Fruit fly (Drosophila melanogaster) whole organism, embryonic: Measurements from ENCODE around the gene CG45218.
A peak's percentile ranks its signal among the peaks of the same experiment; 100 is the strongest.

Experiments
- Awh ChIP-seq: fragments of 200-800 bp; sonication (Bioruptor generic); IDR thresholded peaks from 2 replicates; pipeline ENCODE4, ENCODE4 v1.3.6; 2022; ENCODE audit warnings: missing biosample characterization, missing genetic modification characterization
- Bgb ChIP-seq: fragments of 200-800 bp; sonication (Bioruptor generic); IDR thresholded peaks from 2 replicates; pipeline ENCODE4 v1.3.6; 2022; ENCODE audit warnings: missing biosample characterization, missing genetic modification characterization; ENCODE audit not compliant: partially characterized antibody
- CG12155 ChIP-seq: fragments of 200-800 bp; sonication (Bioruptor generic); optimal IDR thresholded peaks from 3 replicates; lab custom pipeline; 2016; ENCODE audit warnings: missing biosample characterization, missing genetic modification characterization
- CG12236 ChIP-seq: fragments of 200-800 bp; sonication (Bioruptor generic); optimal IDR thresholded peaks from 2 replicates; lab custom pipeline; 2016; ENCODE audit warnings: missing biosample characterization, missing genetic modification characterization
- CG1233 ChIP-seq: fragments of 200-800 bp; sonication (Bioruptor generic); optimal IDR thresholded peaks from 4 replicates; lab custom pipeline; 2018; ENCODE audit warnings: missing biosample characterization, mild to moderate bottlenecking, missing genetic modification characterization
- CG12744 ChIP-seq: fragments of 200-800 bp; sonication (Bioruptor generic); optimal IDR thresholded peaks from 2 replicates; lab custom pipeline; 2016; ENCODE audit warnings: missing biosample characterization, missing genetic modification characterization
- CG12942 ChIP-seq: fragments of 200-800 bp; sonication (Bioruptor generic); optimal IDR thresholded peaks from 3 replicates; lab custom pipeline; 2016; ENCODE audit warnings: missing biosample characterization, missing genetic modification characterization
- CG13123 ChIP-seq: fragments of 200-800 bp; sonication (Bioruptor generic); optimal IDR thresholded peaks from 2 replicates; lab custom pipeline; 2016; ENCODE audit warnings: missing biosample characterization, missing genetic modification characterization
- CG14860 ChIP-seq: fragments of 200-800 bp; sonication (Bioruptor generic); IDR thresholded peaks from 3 replicates; pipeline ENCODE4 v1.3.6; 2022; ENCODE audit warnings: missing biosample characterization, missing genetic modification characterization; ENCODE audit not compliant: partially characterized antibody
- CG1647 ChIP-seq: fragments of 200-800 bp; sonication (Bioruptor generic); optimal IDR thresholded peaks from 3 replicates; lab custom pipeline; 2016; ENCODE audit warnings: missing biosample characterization, missing genetic modification characterization
- CG17912 ChIP-seq: fragments of 200-800 bp; sonication (Bioruptor generic); optimal IDR thresholded peaks from 2 replicates; lab custom pipeline; 2018; ENCODE audit warnings: missing biosample characterization, mild to moderate bottlenecking, missing genetic modification characterization
- CG18262 ChIP-seq: fragments of 200-800 bp; optimal IDR thresholded peaks from 3 replicates; lab custom pipeline; 2019; ENCODE audit warnings: missing biosample characterization, mild to moderate bottlenecking, missing genetic modification characterization, moderate library complexity
- CG2129 ChIP-seq: fragments of 200-800 bp; sonication (Bioruptor generic); IDR thresholded peaks from 2 replicates; pipeline ENCODE4 v1.3.6; 2022; ENCODE audit warnings: missing biosample characterization, missing genetic modification characterization; ENCODE audit not compliant: partially characterized antibody
- CG2889 ChIP-seq: fragments of 200-800 bp; sonication (Bioruptor generic); IDR thresholded peaks from 3 replicates; pipeline ENCODE4 v1.3.6; 2022; ENCODE audit warnings: missing biosample characterization, missing genetic modification characterization
- CG30403 ChIP-seq: fragments of 200-800 bp; sonication (Bioruptor generic); optimal IDR thresholded peaks from 3 replicates; lab custom pipeline; 2016; ENCODE audit warnings: missing biosample characterization, missing genetic modification characterization
- CG33557 ChIP-seq: fragments of 200-800 bp; sonication (Bioruptor generic); optimal IDR thresholded peaks from 2 replicates; lab custom pipeline; 2019; ENCODE audit warnings: missing biosample characterization, mild to moderate bottlenecking, missing genetic modification characterization, moderate library complexity
- CG42726 ChIP-seq: fragments of 200-800 bp; sonication (Bioruptor generic); IDR thresholded peaks from 2 replicates; pipeline ENCODE4 v1.3.6; 2022; ENCODE audit warnings: missing biosample characterization, missing genetic modification characterization; ENCODE audit not compliant: partially characterized antibody
- CG5245 ChIP-seq: fragments of 200-800 bp; sonication (Bioruptor generic); optimal IDR thresholded peaks from 3 replicates; lab custom pipeline; 2016; ENCODE audit warnings: missing biosample characterization, missing genetic modification characterization
- CG6175 ChIP-seq: fragments of 200-800 bp; sonication (Bioruptor generic); IDR thresholded peaks from 3 replicates; pipeline ENCODE4 v1.3.6; 2022; ENCODE audit warnings: missing biosample characterization, missing genetic modification characterization
- CG6254 ChIP-seq: fragments of 200-800 bp; sonication (Bioruptor generic); optimal IDR thresholded peaks from 3 replicates; lab custom pipeline; 2017; ENCODE audit warnings: mild to moderate bottlenecking, missing biosample characterization, missing genetic modification reagents, missing genetic modification characterization
- CG9817 ChIP-seq: fragments of 200-800 bp; sonication (Bioruptor generic); optimal IDR thresholded peaks from 2 replicates; lab custom pipeline; 2018; ENCODE audit warnings: missing biosample characterization, mild to moderate bottlenecking, missing genetic modification characterization, moderate library complexity
- Elba2 ChIP-seq: fragments of 200-800 bp; sonication (Bioruptor generic); optimal IDR thresholded peaks from 3 replicates; lab custom pipeline; 2016; ENCODE audit warnings: missing biosample characterization, missing genetic modification characterization
- Hey ChIP-seq: fragments of 200-800 bp; sonication (Bioruptor generic); optimal IDR thresholded peaks from 3 replicates; lab custom pipeline; 2018; ENCODE audit warnings: missing biosample characterization, mild to moderate bottlenecking, missing genetic modification characterization
- Max ChIP-seq: fragments of 200-800 bp; sonication (Bioruptor generic); optimal IDR thresholded peaks from 2 replicates; lab custom pipeline; 2016; ENCODE audit warnings: missing biosample characterization, mild to moderate bottlenecking, missing genetic modification characterization
- Meics ChIP-seq: fragments of 200-800 bp; sonication (Bioruptor generic); optimal IDR thresholded peaks from 2 replicates; lab custom pipeline; 2017; ENCODE audit warnings: missing biosample characterization, mild to moderate bottlenecking, missing genetic modification characterization
- NFAT ChIP-seq: fragments of 200-800 bp; sonication (Bioruptor generic); IDR thresholded peaks from 2 replicates; pipeline ENCODE4 v1.3.6; 2022; ENCODE audit warnings: missing biosample characterization, missing genetic modification characterization
- Nf-YB ChIP-seq: fragments of 200-800 bp; sonication (Bioruptor generic); optimal IDR thresholded peaks from 3 replicates; lab custom pipeline; 2019; ENCODE audit warnings: missing biosample characterization, mild to moderate bottlenecking, missing genetic modification characterization, moderate library complexity
- Oaz ChIP-seq: fragments of 200-800 bp; sonication (Bioruptor generic); IDR thresholded peaks from 2 replicates; pipeline ENCODE4 v1.3.6; 2022; ENCODE audit warnings: missing biosample characterization, missing genetic modification characterization
- Rfx ChIP-seq: fragments of 200-800 bp; sonication (Bioruptor generic); IDR thresholded peaks from 2 replicates; pipeline ENCODE4 v1.3.6; 2022; ENCODE audit warnings: missing biosample characterization, missing genetic modification characterization
- Scr ChIP-seq: fragments of 200-800 bp; sonication (Bioruptor generic); IDR thresholded peaks from 2 replicates; pipeline ENCODE4 v1.3.6; 2022; ENCODE audit warnings: missing biosample characterization, missing genetic modification characterization; ENCODE audit not compliant: partially characterized antibody
- ash1 ChIP-seq: fragments of 200-800 bp; sonication (Bioruptor generic); optimal IDR thresholded peaks from 2 replicates; lab custom pipeline; 2018; ENCODE audit warnings: missing biosample characterization, mild to moderate bottlenecking, missing genetic modification characterization
- bcd ChIP-seq: fragments of 200-800 bp; sonication (Bioruptor generic); optimal IDR thresholded peaks from 2 replicates; lab custom pipeline; 2017; ENCODE audit warnings: missing biosample characterization, mild to moderate bottlenecking, missing genetic modification characterization
- bigmax ChIP-seq: fragments of 200-800 bp; sonication (Bioruptor generic); optimal IDR thresholded peaks from 2 replicates; lab custom pipeline; 2018; ENCODE audit warnings: missing biosample characterization, mild to moderate bottlenecking, missing genetic modification characterization
- cad ChIP-seq: fragments of >200 bp; optimal IDR thresholded peaks from 2 replicates; lab custom pipeline; 2017; ENCODE audit warnings: missing biosample characterization, missing genetic modification characterization
- chn ChIP-seq: fragments of 200-800 bp; sonication (Bioruptor generic); optimal IDR thresholded peaks from 2 replicates; lab custom pipeline; 2016; ENCODE audit warnings: missing biosample characterization, missing genetic modification characterization
- crp ChIP-seq, 2 experiments: fragments of 200-800 bp; sonication (Bioruptor generic); optimal IDR thresholded peaks; 2 replicates in 1 of 2; 3 replicates in 1 of 2; lab custom pipeline; 2017; ENCODE audit warnings: missing biosample characterization in 2 of 2, missing genetic modification characterization in 2 of 2, mild to moderate bottlenecking in 1 of 2, moderate library complexity in 1 of 2
- cwo ChIP-seq: fragments of 200-800 bp; sonication (Bioruptor generic); optimal IDR thresholded peaks from 3 replicates; lab custom pipeline; 2017; ENCODE audit warnings: missing biosample characterization, missing genetic modification characterization, mild to moderate bottlenecking, moderate library complexity, missing genetic modification reagents
- disco-r ChIP-seq: fragments of 200-800 bp; sonication (Bioruptor generic); optimal IDR thresholded peaks from 2 replicates; lab custom pipeline; 2016; ENCODE audit warnings: missing biosample characterization, missing genetic modification characterization
- jigr1 ChIP-seq: fragments of 200-800 bp; sonication (Bioruptor generic); IDR thresholded peaks from 3 replicates; pipeline ENCODE4 v1.3.6; 2022; ENCODE audit warnings: missing biosample characterization, missing genetic modification characterization
- jing ChIP-seq: fragments of 200-800 bp; sonication (Bioruptor generic); optimal IDR thresholded peaks from 2 replicates; lab custom pipeline; 2018; ENCODE audit warnings: missing biosample characterization, mild to moderate bottlenecking, missing genetic modification characterization
- knrl ChIP-seq: fragments of 200-800 bp; sonication (Bioruptor generic); IDR thresholded peaks from 3 replicates; pipeline ENCODE4 v1.3.6; 2022; ENCODE audit warnings: missing biosample characterization, missing genetic modification characterization; ENCODE audit not compliant: partially characterized antibody
- oc ChIP-seq: fragments of 200-800 bp; sonication (Bioruptor generic); optimal IDR thresholded peaks from 2 replicates; lab custom pipeline; 2018; ENCODE audit warnings: missing biosample characterization, mild to moderate bottlenecking, missing genetic modification characterization, moderate library complexity
- pnt ChIP-seq: fragments of 200-800 bp; sonication (Bioruptor generic); optimal IDR thresholded peaks from 3 replicates; lab custom pipeline; 2016; ENCODE audit warnings: missing biosample characterization, missing genetic modification characterization
- pzg ChIP-seq: fragments of 200-800 bp; sonication (Bioruptor generic); optimal IDR thresholded peaks from 3 replicates; lab custom pipeline; 2018; ENCODE audit warnings: missing biosample characterization, mild to moderate bottlenecking, missing genetic modification characterization, moderate library complexity
- schlank ChIP-seq: fragments of 200-800 bp; sonication (Bioruptor generic); optimal IDR thresholded peaks from 2 replicates; lab custom pipeline; 2018; ENCODE audit warnings: missing biosample characterization, mild to moderate bottlenecking, missing genetic modification characterization
- sd ChIP-seq: fragments of 200-800 bp; sonication (Bioruptor generic); optimal IDR thresholded peaks from 3 replicates; lab custom pipeline; 2018; ENCODE audit warnings: missing biosample characterization, mild to moderate bottlenecking, missing genetic modification characterization, moderate library complexity
- sens-2 ChIP-seq: fragments of 200-800 bp; sonication (Bioruptor generic); IDR thresholded peaks from 2 replicates; pipeline ENCODE4 v1.3.6; 2022; ENCODE audit warnings: missing biosample characterization, missing genetic modification characterization
- slbo ChIP-seq: fragments of 200-800 bp; sonication (Bioruptor generic); IDR thresholded peaks from 2 replicates; pipeline ENCODE4 v1.3.6; 2022; ENCODE audit warnings: missing biosample characterization, missing genetic modification characterization
- slou ChIP-seq: fragments of 200-800 bp; sonication (Bioruptor generic); optimal IDR thresholded peaks from 3 replicates; lab custom pipeline; 2016; ENCODE audit warnings: missing biosample characterization, missing genetic modification characterization
- tx ChIP-seq: fragments of 200-800 bp; sonication (Bioruptor generic); optimal IDR thresholded peaks from 2 replicates; lab custom pipeline; 2016; ENCODE audit warnings: missing biosample characterization, missing genetic modification characterization
- zen ChIP-seq: fragments of 200-800 bp; sonication (Bioruptor generic); optimal IDR thresholded peaks from 3 replicates; lab custom pipeline; 2018; ENCODE audit warnings: missing biosample characterization, mild to moderate bottlenecking, missing genetic modification characterization, moderate library complexity

The CG45218 gene

dm6 chr3R:15332994-15333393 is 42.4 kb upstream of the CG45218 start, which contains the start of the genes Fkbp39 and Cyfip (continued):
- TF ChIP-seq CG5245 (GFP tag; lab: Kevin White, UChicago): no peak
- peak; percentile 33 for TF ChIP-seq CG30403 (GFP tag; lab: Kevin White, UChicago)
- no peak for TF ChIP-seq CG12744
- peak; percentile 8 for TF ChIP-seq CG12942
- no peak for TF ChIP-seq oc (tag; lab: Kevin White, UChicago)
- TF ChIP-seq CG9817 (tag; lab: Kevin White, UChicago): peak; percentile 20
- no peak for TF ChIP-seq CG33557 (GFP tag; lab: Kevin White, UChicago)
- peak; percentile 20 for TF ChIP-seq slou (GFP tag; lab: Kevin White, UChicago)
- TF ChIP-seq Awh (GFP tag; lab: Robert Waterston, UW): no peak
- TF ChIP-seq Nf-YB (GFP tag; lab: Kevin White, UChicago): peak; percentile 48
- peak; percentile 54 for TF ChIP-seq zen
- peak; percentile 84 for TF ChIP-seq Rfx (GFP tag; lab: Robert Waterston, UW)
- peak; percentile 68 for TF ChIP-seq knrl (GFP tag; lab: Robert Waterston, UW)
- TF ChIP-seq pzg (GFP tag; lab: Kevin White, UChicago): peak; percentile 100
- peak; percentile 59 for TF ChIP-seq tx
- peak; percentile 35 for TF ChIP-seq Elba2 (GFP tag; lab: Kevin White, UChicago)
- TF ChIP-seq pnt (GFP tag; lab: Kevin White, UChicago): no peak
- TF ChIP-seq CG6175 (GFP tag; lab: Robert Waterston, UW): no peak
- TF ChIP-seq schlank: no peak
- TF ChIP-seq Oaz (GFP tag; lab: Robert Waterston, UW): no peak
- no peak for TF ChIP-seq CG1233 (GFP tag; lab: Kevin White, UChicago)
- peak; percentile 52 for TF ChIP-seq CG17912 (GFP tag; lab: Kevin White, UChicago)
- TF ChIP-seq sd: no peak
- TF ChIP-seq NFAT (GFP tag; lab: Robert Waterston, UW): peak; percentile 41; the same call in 1 of the 2 replicates
- TF ChIP-seq CG13123: no peak
- no peak for TF ChIP-seq ash1
- peak; percentile 68 for TF ChIP-seq Scr (GFP tag; lab: Robert Waterston, UW)
- no peak for TF ChIP-seq CG12236 (GFP tag; lab: Kevin White, UChicago)
- no peak for TF ChIP-seq jing (GFP tag; lab: Kevin White, UChicago)
- TF ChIP-seq CG2889 (GFP tag; lab: Robert Waterston, UW): no peak
- TF ChIP-seq Bgb (GFP tag; lab: Robert Waterston, UW): peak; percentile 90
- peak; percentile 54 for TF ChIP-seq Max (GFP tag; lab: Kevin White, UChicago)
- no peak for TF ChIP-seq CG18262 (tag; lab: Kevin White, UChicago)
- no peak for TF ChIP-seq sens-2 (GFP tag; lab: Robert Waterston, UW)
- TF ChIP-seq CG6254 (GFP tag; lab: Kevin White, UChicago): no peak
- TF ChIP-seq chn (GFP tag; lab: Kevin White, UChicago): peak; percentile 8
- TF ChIP-seq CG14860 (GFP tag; lab: Robert Waterston, UW): 0 out of 3 replicates have a peak, but pooled peaks have one; percentile 42
- peak; percentile 36 for TF ChIP-seq Meics
- TF ChIP-seq cwo (GFP tag; lab: Kevin White, UChicago): no peak
- peak; percentile 29 for TF ChIP-seq CG1647 (GFP tag; lab: Kevin White, UChicago)
- TF ChIP-seq jigr1 (GFP tag; lab: Robert Waterston, UW): no peak
- no peak for TF ChIP-seq bcd
- TF ChIP-seq CG12155: peak; percentile 55
- no peak for TF ChIP-seq cad
- TF ChIP-seq bigmax (GFP tag; lab: Kevin White, UChicago): peak; percentile 26
- TF ChIP-seq slbo (GFP tag; lab: Robert Waterston, UW): peak; percentile 76
- peak; percentile 80 for TF ChIP-seq CG42726 (GFP tag; lab: Robert Waterston, UW)
- no peak for TF ChIP-seq disco-r (GFP tag; lab: Kevin White, UChicago)
- TF ChIP-seq crp (GFP tag; optimal IDR thresholded peaks at IDR 0.05; lab: Kevin White, UChicago): peak in 1 of 2 experiments; percentile 52
- TF ChIP-seq Hey (tag; lab: Kevin White, UChicago): no peak
- TF ChIP-seq CG2129 (GFP tag; lab: Robert Waterston, UW): no peak
